Fruit fly (Drosophila melanogaster) whole organism, embryonic: Measurements from ENCODE around the gene Pld3.

Experiments
- Asciz ChIP-seq: fragments of 200-800 bp; sonication (Bioruptor generic); optimal IDR thresholded peaks from 2 replicates; lab custom pipeline; 2017; ENCODE audit warnings: missing biosample characterization, mild to moderate bottlenecking, missing genetic modification characterization, missing genetic modification reagents
- Bdp1 ChIP-seq: fragments of 200-800 bp; sonication (Bioruptor generic); optimal IDR thresholded peaks from 3 replicates; lab custom pipeline; 2016; ENCODE audit warnings: missing biosample characterization, missing genetic modification characterization
- CG11696 ChIP-seq: fragments of 200-800 bp; sonication (Bioruptor generic); IDR thresholded peaks from 2 replicates; pipeline ENCODE4 v1.3.6; 2022; ENCODE audit warnings: missing biosample characterization, missing genetic modification characterization
- CG12299 ChIP-seq: fragments of 200-800 bp; sonication (Bioruptor generic); optimal IDR thresholded peaks from 2 replicates; lab custom pipeline; 2018; ENCODE audit warnings: missing biosample characterization, mild to moderate bottlenecking, missing genetic modification characterization
- CG1647 ChIP-seq: fragments of 200-800 bp; sonication (Bioruptor generic); optimal IDR thresholded peaks from 3 replicates; lab custom pipeline; 2016; ENCODE audit warnings: missing biosample characterization, missing genetic modification characterization
- CG17186 ChIP-seq: fragments of 200-800 bp; sonication (Bioruptor generic); optimal IDR thresholded peaks from 3 replicates; lab custom pipeline; 2017; ENCODE audit warnings: missing biosample characterization, missing genetic modification reagents, missing genetic modification characterization
- CG17359 ChIP-seq: fragments of 200-800 bp; sonication (Bioruptor generic); optimal IDR thresholded peaks from 3 replicates; lab custom pipeline; 2018; ENCODE audit warnings: missing biosample characterization, mild to moderate bottlenecking, missing genetic modification characterization, moderate library complexity
- CG18599 ChIP-seq: fragments of 200-800 bp; sonication (Bioruptor generic); optimal IDR thresholded peaks from 3 replicates; lab custom pipeline; 2017; ENCODE audit warnings: missing biosample characterization, missing genetic modification characterization, mild to moderate bottlenecking, moderate library complexity, missing genetic modification reagents
- CG2120 ChIP-seq: fragments of 200-800 bp; sonication (Bioruptor generic); optimal IDR thresholded peaks from 3 replicates; lab custom pipeline; 2016; ENCODE audit warnings: missing biosample characterization, missing genetic modification characterization
- CG31224 ChIP-seq: fragments of 200-800 bp; sonication (Bioruptor generic); IDR thresholded peaks from 2 replicates; pipeline ENCODE4 v1.3.6; 2022; ENCODE audit warnings: missing biosample characterization, missing genetic modification characterization
- CG3995 ChIP-seq: fragments of 200-800 bp; sonication (Bioruptor generic); optimal IDR thresholded peaks from 3 replicates; lab custom pipeline; 2016; ENCODE audit warnings: missing biosample characterization, missing genetic modification characterization
- CG5180 ChIP-seq: fragments of 200-800 bp; sonication (Bioruptor generic); optimal IDR thresholded peaks from 3 replicates; lab custom pipeline; 2017; ENCODE audit warnings: missing biosample characterization, missing genetic modification characterization, mild to moderate bottlenecking, moderate library complexity, missing genetic modification reagents
- CG6272 ChIP-seq: fragments of 200-800 bp; sonication (Bioruptor generic); IDR thresholded peaks from 2 replicates; pipeline ENCODE4 v1.3.6; 2022; ENCODE audit warnings: missing biosample characterization, missing genetic modification characterization
- CG7928 ChIP-seq: fragments of 200-800 bp; sonication (Bioruptor generic); optimal IDR thresholded peaks from 2 replicates; lab custom pipeline; 2017; ENCODE audit warnings: missing biosample characterization, mild to moderate bottlenecking, missing genetic modification characterization
- CG8359 ChIP-seq: fragments of 200-800 bp; sonication (Bioruptor generic); optimal IDR thresholded peaks from 2 replicates; lab custom pipeline; 2017; ENCODE audit warnings: missing biosample characterization, mild to moderate bottlenecking, missing genetic modification characterization, borderline replicate concordance
- CG9609 ChIP-seq: fragments of 200-800 bp; sonication (Bioruptor generic); optimal IDR thresholded peaks from 3 replicates; lab custom pipeline; 2016; ENCODE audit warnings: missing biosample characterization, missing genetic modification characterization
- CrebB ChIP-seq: fragments of 200-800 bp; sonication (Bioruptor generic); optimal IDR thresholded peaks from 3 replicates; lab custom pipeline; 2018; ENCODE audit warnings: missing biosample characterization, mild to moderate bottlenecking, missing genetic modification characterization
- Dll ChIP-seq: fragments of 200-800 bp; sonication (Bioruptor generic); IDR thresholded peaks from 4 replicates; pipeline ENCODE4 v1.3.6; 2022; ENCODE audit warnings: missing biosample characterization, missing genetic modification characterization; ENCODE audit not compliant: partially characterized antibody
- Fer1 ChIP-seq: fragments of 200-800 bp; sonication (Bioruptor generic); optimal IDR thresholded peaks from 2 replicates; lab custom pipeline; 2017; ENCODE audit warnings: missing biosample characterization, mild to moderate bottlenecking, missing genetic modification characterization
- Hmx ChIP-seq: fragments of 200-800 bp; sonication (Bioruptor generic); optimal IDR thresholded peaks from 2 replicates; lab custom pipeline; 2016; ENCODE audit warnings: missing biosample characterization, missing genetic modification characterization
- Lhr ChIP-seq: fragments of 200-800 bp; sonication (Bioruptor generic); optimal IDR thresholded peaks from 3 replicates; lab custom pipeline; 2017; ENCODE audit warnings: mild to moderate bottlenecking, missing biosample characterization, missing genetic modification reagents, missing genetic modification characterization
- Nf-YA ChIP-seq: fragments of 200-800 bp; sonication (Bioruptor generic); IDR thresholded peaks from 2 replicates; pipeline ENCODE4 v1.3.6; 2022; ENCODE audit warnings: missing biosample characterization, missing genetic modification characterization
- Oaz ChIP-seq: fragments of 200-800 bp; sonication (Bioruptor generic); IDR thresholded peaks from 2 replicates; pipeline ENCODE4 v1.3.6; 2022; ENCODE audit warnings: missing biosample characterization, missing genetic modification characterization
- Sox100B ChIP-seq: fragments of 200-800 bp; sonication (Bioruptor generic); optimal IDR thresholded peaks from 3 replicates; lab custom pipeline; 2018; ENCODE audit warnings: missing biosample characterization, mild to moderate bottlenecking, missing genetic modification characterization
- Spps ChIP-seq: fragments of 200-800 bp; sonication (Bioruptor generic); optimal IDR thresholded peaks from 2 replicates; lab custom pipeline; 2018; ENCODE audit warnings: missing biosample characterization, mild to moderate bottlenecking, missing genetic modification characterization
- Xbp1 ChIP-seq: fragments of 200-800 bp; sonication (Bioruptor generic); optimal IDR thresholded peaks from 3 replicates; lab custom pipeline; 2016; ENCODE audit warnings: missing biosample characterization, mild to moderate bottlenecking, missing genetic modification characterization
- ab ChIP-seq: fragments of 200-800 bp; sonication (Bioruptor generic); optimal IDR thresholded peaks from 2 replicates; lab custom pipeline; 2016; ENCODE audit warnings: missing biosample characterization, missing genetic modification characterization
- ap ChIP-seq: fragments of 200-800 bp; sonication (Bioruptor generic); IDR thresholded peaks from 2 replicates; pipeline ENCODE4 v1.3.6; 2022; ENCODE audit warnings: missing biosample characterization, missing genetic modification characterization
- ash1 ChIP-seq: fragments of 200-800 bp; sonication (Bioruptor generic); optimal IDR thresholded peaks from 2 replicates; lab custom pipeline; 2018; ENCODE audit warnings: missing biosample characterization, mild to moderate bottlenecking, missing genetic modification characterization
- chif ChIP-seq, 2 experiments: fragments of 200-800 bp; sonication (Bioruptor generic); optimal IDR thresholded peaks; 3 replicates each; lab custom pipeline; 2016; ENCODE audit warnings: missing biosample characterization in 2 of 2, missing genetic modification characterization in 2 of 2
- dimm ChIP-seq: fragments of 200-800 bp; sonication (Bioruptor generic); IDR thresholded peaks from 2 replicates; pipeline ENCODE4 v1.3.6; 2022; ENCODE audit warnings: missing biosample characterization, missing genetic modification characterization
- dmrt11E ChIP-seq: fragments of 200-800 bp; sonication (Bioruptor generic); optimal IDR thresholded peaks from 3 replicates; lab custom pipeline; 2018; ENCODE audit warnings: missing biosample characterization, mild to moderate bottlenecking, missing genetic modification characterization, moderate library complexity
- emc ChIP-seq: fragments of 200-800 bp; sonication (Bioruptor generic); optimal IDR thresholded peaks from 2 replicates; lab custom pipeline; 2016; ENCODE audit warnings: missing biosample characterization, missing genetic modification characterization
- en ChIP-seq: fragments of 200-800 bp; sonication (Bioruptor generic); optimal IDR thresholded peaks from 2 replicates; lab custom pipeline; 2016; ENCODE audit warnings: missing biosample characterization, missing genetic modification characterization
- ewg ChIP-seq: fragments of 200-800 bp; sonication (Bioruptor generic); optimal IDR thresholded peaks from 3 replicates; lab custom pipeline; 2017; ENCODE audit warnings: mild to moderate bottlenecking, missing biosample characterization, missing genetic modification reagents, missing genetic modification characterization
- fd64A ChIP-seq: fragments of 200-800 bp; sonication (Bioruptor generic); optimal IDR thresholded peaks from 3 replicates; lab custom pipeline; 2018; ENCODE audit warnings: missing biosample characterization, mild to moderate bottlenecking, missing genetic modification characterization
- ftz-f1 ChIP-seq: fragments of 200-800 bp; sonication (Bioruptor generic); optimal IDR thresholded peaks from 2 replicates; lab custom pipeline; 2016; ENCODE audit warnings: missing biosample characterization, missing genetic modification characterization
- fu2 ChIP-seq: fragments of 200-800 bp; sonication (Bioruptor generic); optimal IDR thresholded peaks from 2 replicates; lab custom pipeline; 2016; ENCODE audit warnings: missing biosample characterization, missing genetic modification characterization
- hkb ChIP-seq, 2 experiments: fragments of 200-800 bp in 1 of 2; fragments of >200 bp in 1 of 2; sonication (Bioruptor generic) in 1 of 2; IDR thresholded peaks in 1 of 2; optimal IDR thresholded peaks in 1 of 2; 2 replicates each; pipeline versions ENCODE4 v1.3.6 to Lab custom; 2017 to 2022; ENCODE audit warnings: missing biosample characterization in 1 of 2, missing genetic modification characterization in 1 of 2
- hth ChIP-seq: fragments of >200 bp; optimal IDR thresholded peaks from 2 replicates; lab custom pipeline; 2017; ENCODE audit warnings: inconsistent platforms
- insv ChIP-seq, 2 experiments: fragments of 200-800 bp; sonication (Bioruptor generic); optimal IDR thresholded peaks; 3 replicates each; lab custom pipeline; 2016 to 2018; ENCODE audit warnings: missing biosample characterization in 2 of 2, missing genetic modification characterization in 2 of 2
- kah ChIP-seq: fragments of 200-800 bp; sonication (Bioruptor generic); optimal IDR thresholded peaks from 2 replicates; lab custom pipeline; 2018; ENCODE audit warnings: missing biosample characterization, mild to moderate bottlenecking, missing genetic modification characterization
- lmd ChIP-seq: fragments of 200-800 bp; sonication (Bioruptor generic); IDR thresholded peaks from 2 replicates; pipeline ENCODE4 v1.3.6; 2022; ENCODE audit warnings: missing biosample characterization, missing genetic modification characterization
- lola ChIP-seq, 3 experiments: fragments of >200 bp in 2 of 3; fragments of 200-800 bp in 1 of 3; sonication (Bioruptor generic) in 1 of 3; optimal IDR thresholded peaks; 2 replicates each; lab custom pipeline; 2017 to 2019; ENCODE audit warnings: missing biosample characterization in 3 of 3, missing genetic modification characterization in 3 of 3, mild to moderate bottlenecking in 1 of 3, moderate library complexity in 1 of 3
- oc ChIP-seq: fragments of 200-800 bp; sonication (Bioruptor generic); optimal IDR thresholded peaks from 2 replicates; lab custom pipeline; 2018; ENCODE audit warnings: missing biosample characterization, mild to moderate bottlenecking, missing genetic modification characterization, moderate library complexity
- org-1 ChIP-seq: fragments of 200-800 bp; sonication (Bioruptor generic); optimal IDR thresholded peaks from 2 replicates; lab custom pipeline; 2017; ENCODE audit warnings: missing biosample characterization, missing genetic modification characterization
- pnt ChIP-seq: fragments of 200-800 bp; sonication (Bioruptor generic); optimal IDR thresholded peaks from 3 replicates; lab custom pipeline; 2016; ENCODE audit warnings: missing biosample characterization, missing genetic modification characterization
- pros ChIP-seq: fragments of 200-800 bp; sonication (Bioruptor generic); optimal IDR thresholded peaks from 3 replicates; lab custom pipeline; 2019; ENCODE audit warnings: missing biosample characterization, mild to moderate bottlenecking, missing genetic modification characterization, moderate library complexity
- ro ChIP-seq: fragments of 200-800 bp; sonication (Bioruptor generic); IDR thresholded peaks from 2 replicates; pipeline ENCODE4 v1.3.6; 2022; ENCODE audit warnings: missing biosample characterization, missing genetic modification characterization
- slp2 ChIP-seq: fragments of 200-800 bp; sonication (Bioruptor generic); optimal IDR thresholded peaks from 2 replicates; lab custom pipeline; 2016; ENCODE audit warnings: missing biosample characterization, missing genetic modification characterization
- so ChIP-seq: fragments of 200-800 bp; sonication (Bioruptor generic); IDR thresholded peaks from 3 replicates; pipeline ENCODE4 v1.3.6; 2022; ENCODE audit warnings: missing biosample characterization, missing genetic modification characterization
- ttk ChIP-seq: fragments of 200-800 bp; sonication (Bioruptor generic); IDR thresholded peaks from 2 replicates; pipeline ENCODE4 v2.1.2; 2022; ENCODE audit warnings: missing biosample characterization, missing genetic modification characterization

Gene Pld3

dm6 chr2L:21198633-21199264 is 40.1 kb downstream of the Pld3 start, which contains the start of gene Ret (continued):
- TF ChIP-seq Sox100B (GFP tag; lab: Kevin White, UChicago) = no peak
- TF ChIP-seq emc = no peak
- TF ChIP-seq CG5180 = no peak
- no peak for TF ChIP-seq ftz-f1 (GFP tag; lab: Kevin White, UChicago)
- TF ChIP-seq Nf-YA (GFP tag; lab: Robert Waterston, UW) = no peak
- TF ChIP-seq Asciz (GFP tag; lab: Kevin White, UChicago) = peak; percentile 6
- no peak for TF ChIP-seq CG1647 (GFP tag; lab: Kevin White, UChicago)
- no peak for TF ChIP-seq org-1
- TF ChIP-seq ab = no peak
- TF ChIP-seq Bdp1 (GFP tag; lab: Kevin White, UChicago) = no peak
- no peak for TF ChIP-seq ttk
- TF ChIP-seq hkb (optimal IDR thresholded peaks at IDR 0.05; lab: Kevin White, UChicago) = no peak
- no peak for TF ChIP-seq hkb (GFP tag; IDR thresholded peaks at IDR 0.05; lab: Robert Waterston, UW)
- TF ChIP-seq so = no peak
- no peak for TF ChIP-seq insv (GFP tag; optimal IDR thresholded peaks at IDR 0.05; lab: Kevin White, UChicago)
- no peak for TF ChIP-seq Oaz
- no peak for TF ChIP-seq CG3995
- no peak for TF ChIP-seq CG7928 (GFP tag; lab: Kevin White, UChicago)
- no peak for TF ChIP-seq dimm (GFP tag; lab: Robert Waterston, UW)
- no peak for TF ChIP-seq hth (lab: Kevin White, UChicago)
- no peak for TF ChIP-seq lola (GFP tag; optimal IDR thresholded peaks at IDR 0.05; lab: Kevin White, UChicago)
- TF ChIP-seq CG17359 = no peak
- TF ChIP-seq Spps (tag; lab: Kevin White, UChicago) = no peak
- no peak for TF ChIP-seq oc (tag; lab: Kevin White, UChicago)
- TF ChIP-seq fd64A = no peak
- TF ChIP-seq CG9609 = no peak
- TF ChIP-seq slp2 (GFP tag; lab: Kevin White, UChicago) = no peak
- no peak for TF ChIP-seq CG11696 (GFP tag; lab: Robert Waterston, UW)
- peak; percentile 1 for TF ChIP-seq dmrt11E (tag; lab: Kevin White, UChicago)
- TF ChIP-seq en = no peak
- TF ChIP-seq Lhr (GFP tag; lab: Kevin White, UChicago) = no peak
- TF ChIP-seq CG8359 = no peak
- TF ChIP-seq CG12299 = no peak

DNA sequence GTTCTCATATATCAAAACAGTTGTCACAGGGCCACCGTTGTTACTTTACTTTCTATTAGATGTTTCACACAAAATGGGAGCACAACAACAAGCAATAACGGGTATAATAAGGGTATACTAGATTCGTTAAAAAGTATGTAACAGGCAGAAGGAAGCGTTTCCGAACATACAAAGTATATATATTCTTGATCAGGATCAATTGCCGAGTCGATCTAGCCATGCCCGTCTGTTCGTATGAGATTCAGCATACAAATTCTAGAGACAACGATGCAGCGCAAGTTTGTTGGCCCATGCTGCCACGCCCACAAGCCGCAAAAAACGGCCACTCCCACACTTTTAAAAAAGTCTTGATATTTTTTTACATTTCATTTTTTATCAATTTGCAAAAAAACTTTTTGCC is 41.6 kb downstream of the Pld3 start, which contains the start of gene CG31624:
TSS of gene CG31624 (minus strand) at position 101 of the 400 bp plus-strand sequence.
- TF ChIP-seq ap (GFP tag; lab: Robert Waterston, UW) (no peak), Dll (no peak), Xbp1 (GFP tag; lab: Kevin White, UChicago) (no peak), CG31224 (GFP tag; lab: Robert Waterston, UW) (no peak), CG18599 (GFP tag; lab: Kevin White, UChicago) (no peak), Hmx (GFP tag; lab: Kevin White, UChicago) (no peak), Fer1 (GFP tag; lab: Kevin White, UChicago) (no peak), ro (no peak), CrebB (no peak), kah (GFP tag; lab: Kevin White, UChicago) (no peak), CG17186 (GFP tag; lab: Kevin White, UChicago) (no peak), CG6272 (GFP tag; lab: Robert Waterston, UW) (no peak), ewg (no peak), ash1 (GFP tag; lab: Kevin White, UChicago) (no peak), pnt (GFP tag; lab: Kevin White, UChicago) (no peak), pros (GFP tag; lab: Kevin White, UChicago) (no peak), chif (GFP tag; optimal IDR thresholded peaks at IDR 0.05; lab: Kevin White, UChicago) (no peak), CG2120 (GFP tag; lab: Kevin White, UChicago) (no peak), fu2 (GFP tag; lab: Kevin White, UChicago) (no peak), lmd (GFP tag; lab: Robert Waterston, UW) (no peak)
- TF ChIP-seq, all 482 proteins: peak for 0
